Fruit fly (Drosophila melanogaster) whole organism, adult: ENCODE data around the gene CG15385.
A peak's percentile ranks its signal among the peaks of the same experiment; 100 is the strongest.

Experiments
- CG11617 ChIP-seq: fragments of 200-800 bp; sonication (Bioruptor generic); optimal IDR thresholded peaks from 2 replicates; lab custom pipeline; 2017; ENCODE audit warnings: mild to moderate bottlenecking, missing biosample characterization, missing genetic modification reagents, missing genetic modification characterization
- CG12768 ChIP-seq: fragments of 200-800 bp; sonication (Bioruptor generic); optimal IDR thresholded peaks from 2 replicates; lab custom pipeline; 2017; ENCODE audit warnings: missing biosample characterization, missing genetic modification characterization, mild to moderate bottlenecking, moderate library complexity, missing genetic modification reagents
- CG14711 ChIP-seq: fragments of 200-800 bp; sonication (Bioruptor generic); optimal IDR thresholded peaks from 2 replicates; lab custom pipeline; 2018; ENCODE audit warnings: missing biosample characterization, mild to moderate bottlenecking, missing genetic modification characterization, moderate library complexity
- CG1620 ChIP-seq: fragments of 200-800 bp; sonication (Bioruptor generic); optimal IDR thresholded peaks from 2 replicates; lab custom pipeline; 2016; ENCODE audit warnings: missing biosample characterization, missing genetic modification characterization
- CG33017 ChIP-seq: fragments of 200-800 bp; sonication (Bioruptor generic); optimal IDR thresholded peaks from 2 replicates; lab custom pipeline; 2018; ENCODE audit warnings: missing biosample characterization, mild to moderate bottlenecking, missing genetic modification characterization, moderate library complexity
- CG5204 ChIP-seq: fragments of 200-800 bp; sonication (Bioruptor generic); optimal IDR thresholded peaks from 2 replicates; lab custom pipeline; 2016; ENCODE audit warnings: missing biosample characterization, missing genetic modification characterization
- CG7045 ChIP-seq: fragments of 200-800 bp; sonication (Bioruptor generic); optimal IDR thresholded peaks from 2 replicates; lab custom pipeline; 2017; ENCODE audit warnings: missing biosample characterization, mild to moderate bottlenecking, missing genetic modification characterization
- CG7101 ChIP-seq: fragments of 200-800 bp; sonication (Bioruptor generic); optimal IDR thresholded peaks from 2 replicates; lab custom pipeline; 2018; ENCODE audit warnings: missing biosample characterization, mild to moderate bottlenecking, missing genetic modification characterization, moderate library complexity
- Clk ChIP-seq: fragments of 200-800 bp; sonication (Bioruptor generic); optimal IDR thresholded peaks from 2 replicates; lab custom pipeline; 2017; ENCODE audit warnings: missing biosample characterization, missing genetic modification characterization
- Crg-1 ChIP-seq: fragments of 200-800 bp; sonication (Bioruptor generic); optimal IDR thresholded peaks from 2 replicates; lab custom pipeline; 2016; ENCODE audit warnings: missing biosample characterization, missing genetic modification characterization
- Hr96 ChIP-seq: fragments of 200-800 bp; sonication (Bioruptor generic); optimal IDR thresholded peaks from 2 replicates; lab custom pipeline; 2016; ENCODE audit warnings: missing biosample characterization, missing genetic modification characterization
- Mnt ChIP-seq: fragments of 200-800 bp; sonication (Bioruptor generic); optimal IDR thresholded peaks from 2 replicates; lab custom pipeline; 2016; ENCODE audit warnings: missing biosample characterization, mild to moderate bottlenecking, missing genetic modification characterization
- bab1 ChIP-seq: fragments of 200-800 bp; sonication (Bioruptor generic); optimal IDR thresholded peaks from 3 replicates; lab custom pipeline; 2019; ENCODE audit warnings: missing biosample characterization, mild to moderate bottlenecking, missing genetic modification characterization, moderate library complexity
- cic ChIP-seq: fragments of 200-800 bp; sonication (Bioruptor generic); optimal IDR thresholded peaks from 2 replicates; lab custom pipeline; 2017; ENCODE audit warnings: missing biosample characterization, mild to moderate bottlenecking, missing genetic modification characterization, moderate library complexity
- cnc ChIP-seq, 2 experiments: fragments of >200 bp; optimal IDR thresholded peaks; 2 replicates each; lab custom pipeline; 2017
- kay ChIP-seq: fragments of 200-800 bp; sonication (Bioruptor generic); peaks from one replicate; lab custom pipeline; 2016; ENCODE audit warnings: missing biosample characterization, missing genetic modification characterization, borderline replicate concordance
- ovo ChIP-seq: fragments of 200-800 bp; sonication (Bioruptor generic); optimal IDR thresholded peaks from 2 replicates; lab custom pipeline; 2016; ENCODE audit warnings: missing biosample characterization, missing genetic modification characterization
- pad ChIP-seq: fragments of 200-800 bp; sonication (Bioruptor generic); optimal IDR thresholded peaks from 3 replicates; lab custom pipeline; 2017; ENCODE audit warnings: missing biosample characterization, missing genetic modification characterization, mild to moderate bottlenecking, moderate library complexity, missing genetic modification reagents
- tj ChIP-seq: fragments of 200-800 bp; sonication (Bioruptor generic); optimal IDR thresholded peaks from 3 replicates; lab custom pipeline; 2017; ENCODE audit warnings: missing biosample characterization, mild to moderate bottlenecking, missing genetic modification characterization, moderate library complexity
- toe ChIP-seq: fragments of 200-800 bp; sonication (Bioruptor generic); optimal IDR thresholded peaks from 2 replicates; lab custom pipeline; 2016; ENCODE audit warnings: missing biosample characterization, missing genetic modification characterization

The CG15385 gene

DNA sequence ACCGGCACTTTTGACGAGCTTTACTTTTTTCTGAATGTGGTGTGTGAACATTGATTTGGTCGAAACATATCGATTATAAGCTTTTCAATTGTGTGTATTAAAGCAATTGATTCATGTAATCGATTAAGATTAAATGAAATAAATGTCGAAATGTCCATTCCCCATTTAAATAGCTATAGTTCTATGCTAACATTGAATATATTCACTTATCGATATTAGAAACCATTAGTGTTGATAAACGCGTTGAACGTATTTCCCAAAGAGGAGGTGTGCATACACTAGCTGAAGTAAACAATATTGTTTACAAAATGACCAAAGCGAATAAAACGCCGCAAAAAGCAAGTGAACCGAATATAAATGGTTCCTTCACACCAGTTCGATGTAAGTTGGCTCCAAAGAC, 1.6 kb upstream of the CG15385 start, which contains the start of the genes Uch and CG34174:
Gene Uch, minus strand, starts transcription at position 208 of the 400 bp plus-strand sequence.
Gene CG34174, plus strand, starts transcription at position 263 of the 400 bp plus-strand sequence.
- no peak for TF ChIP-seq cnc (optimal IDR thresholded peaks at IDR 0.05; lab: Kevin White, UChicago)
- no peak for TF ChIP-seq tj (GFP tag; lab: Kevin White, UChicago)
- TF ChIP-seq kay (GFP tag; lab: Kevin White, UChicago): no peak
- TF ChIP-seq Crg-1 (GFP tag; lab: Kevin White, UChicago): peak; percentile 78
- peak; percentile 7 for TF ChIP-seq CG14711 (tag; lab: Kevin White, UChicago)
- TF ChIP-seq CG12768 (GFP tag; lab: Kevin White, UChicago): peak; percentile 24
- peak; percentile 54 for TF ChIP-seq Mnt
- peak; percentile 62 for TF ChIP-seq CG7101 (tag; lab: Kevin White, UChicago)
- no peak for TF ChIP-seq CG5204 (GFP tag; lab: Kevin White, UChicago)
- TF ChIP-seq bab1: peak; percentile 87
- TF ChIP-seq ovo (GFP tag; lab: Kevin White, UChicago): peak; percentile 25
- no peak for TF ChIP-seq Hr96
- TF ChIP-seq toe: no peak
- TF ChIP-seq CG7045 (GFP tag; lab: Kevin White, UChicago): peak; percentile 11
- peak; percentile 64 for TF ChIP-seq pad (GFP tag; lab: Kevin White, UChicago)
- no peak for TF ChIP-seq CG33017 (tag; lab: Kevin White, UChicago)
- peak; percentile 51 for TF ChIP-seq CG11617 (GFP tag; lab: Kevin White, UChicago)
- TF ChIP-seq cic: peak; percentile 49
- peak; percentile 42 for TF ChIP-seq CG1620 (GFP tag; lab: Kevin White, UChicago)
- TF ChIP-seq Clk (GFP tag; lab: Kevin White, UChicago): no peak

DNA sequence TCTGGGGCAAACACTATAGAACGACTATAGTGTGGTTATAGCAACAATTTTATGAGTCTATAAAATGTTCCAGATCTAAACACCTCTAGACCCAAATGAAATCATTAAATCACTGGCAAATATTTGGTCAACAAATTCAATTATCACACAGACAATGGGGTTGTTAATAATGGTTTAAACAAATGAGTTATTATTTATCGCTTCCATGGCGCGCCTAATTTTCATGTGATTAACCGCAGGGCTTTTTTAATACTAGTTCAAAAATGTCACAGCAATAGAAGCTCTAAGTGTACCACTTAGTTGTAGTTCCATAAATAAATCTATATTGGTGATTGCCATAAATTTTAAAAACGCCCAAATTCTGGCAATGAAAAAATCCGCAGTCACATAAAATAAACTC, 3.4 kb downstream of the CG15385 start, which contains the start of gene CG33124:
Gene CG33124, minus strand, starts transcription at position 101 of the 400 bp plus-strand sequence.
- TF ChIP-seq tj (GFP tag; lab: Kevin White, UChicago): no peak
- TF ChIP-seq Crg-1 (GFP tag; lab: Kevin White, UChicago): no peak
- no peak for TF ChIP-seq CG5204 (GFP tag; lab: Kevin White, UChicago)
- no peak for TF ChIP-seq Mnt
- no peak for TF ChIP-seq CG33017 (tag; lab: Kevin White, UChicago)

DNA sequence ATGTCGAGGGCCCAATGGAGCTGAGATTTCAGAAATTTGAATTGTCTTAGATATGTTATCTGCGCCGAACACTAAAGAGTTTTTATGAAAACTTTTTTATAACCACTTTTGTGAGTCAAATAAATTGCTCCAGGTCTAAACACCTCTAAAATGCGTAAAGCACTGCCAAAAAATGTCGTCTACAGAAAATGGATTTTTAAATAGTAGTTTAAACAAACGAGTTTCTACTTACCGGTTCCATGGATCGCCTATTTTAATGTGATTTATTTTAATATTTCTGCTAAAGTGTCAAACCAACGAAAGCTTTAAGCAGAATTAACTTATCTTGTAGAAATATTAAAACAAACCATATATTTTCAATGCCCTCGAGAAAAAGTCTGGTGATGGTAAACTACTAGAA, 6.3 kb downstream of the CG15385 start, which contains the start of gene CG31668:
Gene CG31668, minus strand, starts transcription at position 101 of the 400 bp plus-strand sequence.
- TF ChIP-seq CG14711 (tag; lab: Kevin White, UChicago) (no peak), Clk (GFP tag; lab: Kevin White, UChicago) (no peak), bab1 (no peak), CG33017 (tag; lab: Kevin White, UChicago) (no peak), CG11617 (GFP tag; lab: Kevin White, UChicago) (no peak), CG7045 (GFP tag; lab: Kevin White, UChicago) (no peak)

DNA sequence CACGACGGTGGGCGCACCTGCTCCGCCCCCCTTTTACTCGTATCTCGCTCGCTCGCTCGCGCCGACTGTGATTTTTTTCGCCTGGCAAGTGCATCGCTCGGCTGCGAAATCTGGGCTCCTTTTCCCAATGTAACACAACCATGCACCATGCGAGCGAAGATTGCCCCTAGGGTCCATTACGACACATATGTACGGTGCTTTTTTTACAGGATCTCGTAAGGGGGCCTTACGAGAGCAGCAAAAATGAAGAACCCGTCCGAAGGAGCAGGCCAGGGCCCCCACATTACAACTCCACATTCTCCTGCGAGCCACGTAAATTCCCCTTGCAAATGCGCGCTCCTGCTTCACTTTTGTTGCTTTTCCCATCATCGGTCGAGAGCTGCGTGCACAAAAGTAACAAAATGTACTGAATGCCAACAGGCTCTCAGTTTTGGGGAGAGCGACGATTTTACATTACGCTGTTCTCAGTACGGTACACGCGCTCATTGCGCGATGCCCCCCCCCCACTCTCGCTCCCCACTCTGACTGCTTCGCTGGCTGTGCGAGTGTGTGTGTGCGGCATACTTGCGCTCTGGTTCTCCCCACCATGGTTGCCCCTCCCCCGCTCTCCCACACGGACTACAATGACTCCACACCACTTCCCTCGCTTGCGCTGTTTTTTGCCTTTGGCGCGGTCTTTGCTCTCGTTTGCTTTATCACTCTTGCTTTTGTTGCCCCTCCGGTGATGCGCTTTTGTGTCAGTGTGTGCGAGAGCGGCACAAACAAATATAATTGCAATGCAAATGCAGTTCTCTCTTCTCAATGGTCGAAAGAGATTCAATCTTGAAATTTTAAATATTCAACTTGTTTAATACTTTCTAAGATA, 9.3 kb downstream of the CG15385 start:
- TF ChIP-seq Hr96 (no peak), Mnt (peak; percentile 88), kay (GFP tag; lab: Kevin White, UChicago) (peak; percentile 98), Crg-1 (GFP tag; lab: Kevin White, UChicago) (peak; percentile 49), CG5204 (GFP tag; lab: Kevin White, UChicago) (no peak), CG7101 (tag; lab: Kevin White, UChicago) (no peak), toe (peak; percentile 26), CG14711 (tag; lab: Kevin White, UChicago) (no peak), ovo (GFP tag; lab: Kevin White, UChicago) (peak; percentile 32), CG11617 (GFP tag; lab: Kevin White, UChicago) (peak; percentile 37), cnc (optimal IDR thresholded peaks at IDR 0.05; lab: Kevin White, UChicago) (no peak), cic (peak; percentile 95), CG33017 (tag; lab: Kevin White, UChicago) (peak; percentile 1), CG12768 (GFP tag; lab: Kevin White, UChicago) (peak; percentile 70), CG7045 (GFP tag; lab: Kevin White, UChicago) (peak; percentile 67), CG1620 (GFP tag; lab: Kevin White, UChicago) (peak; percentile 1), pad (GFP tag; lab: Kevin White, UChicago) (peak; percentile 99), tj (GFP tag; lab: Kevin White, UChicago) (peak; percentile 82), bab1 (peak; percentile 68), Clk (GFP tag; lab: Kevin White, UChicago) (peak; percentile 22)

DNA sequence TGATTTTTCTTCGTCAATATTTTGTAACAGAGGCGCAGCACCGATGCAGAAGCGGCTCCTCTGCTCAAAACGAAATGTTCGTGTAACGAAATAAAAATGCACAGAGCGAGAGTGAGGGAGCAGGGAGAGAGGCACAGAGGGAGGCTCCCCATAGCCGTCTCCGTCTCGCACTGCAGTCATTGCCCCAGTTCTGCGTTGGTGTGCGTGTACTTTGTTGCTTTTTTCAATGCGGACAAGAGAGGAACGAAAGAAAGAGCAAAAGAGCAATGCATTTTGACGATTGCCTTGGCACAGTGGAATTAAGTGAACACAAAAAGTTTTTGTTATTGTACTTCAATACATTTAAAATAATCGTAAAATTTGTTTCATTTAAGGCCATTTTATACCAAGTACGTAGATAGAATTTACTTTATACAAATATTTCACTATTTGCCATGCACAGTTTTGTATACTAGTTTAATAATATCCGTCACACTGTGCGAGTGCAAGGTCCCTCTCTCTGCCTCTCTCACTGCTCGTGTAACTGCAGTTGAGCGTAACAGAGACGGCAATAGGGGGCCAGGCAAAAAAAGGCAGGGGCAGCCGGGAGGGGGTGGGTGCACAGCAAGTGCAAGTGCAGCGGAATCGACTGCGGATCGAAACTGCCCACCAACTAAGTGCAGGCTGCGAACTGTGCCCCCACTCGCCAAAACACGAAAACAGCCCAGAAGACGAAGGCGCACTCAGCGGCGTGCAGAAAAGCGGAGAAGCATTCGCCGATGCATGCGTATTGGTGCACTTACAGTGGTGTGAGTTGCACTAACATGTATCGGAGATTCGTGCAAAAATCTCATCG, 10.1 kb downstream of the CG15385 start:
- TF ChIP-seq pad (GFP tag; lab: Kevin White, UChicago): peak; percentile 89
- TF ChIP-seq toe: peak; percentile 99
- TF ChIP-seq cnc (optimal IDR thresholded peaks at IDR 0.05; lab: Kevin White, UChicago): no peak
- TF ChIP-seq tj (GFP tag; lab: Kevin White, UChicago): peak; percentile 100
- peak; percentile 100 for TF ChIP-seq CG33017 (tag; lab: Kevin White, UChicago)
- peak; percentile 99 for TF ChIP-seq Clk (GFP tag; lab: Kevin White, UChicago)
- TF ChIP-seq ovo (GFP tag; lab: Kevin White, UChicago): peak; percentile 88
- peak; percentile 100 for TF ChIP-seq CG12768 (GFP tag; lab: Kevin White, UChicago)
- TF ChIP-seq kay (GFP tag; lab: Kevin White, UChicago): peak; percentile 97
- TF ChIP-seq CG5204 (GFP tag; lab: Kevin White, UChicago): peak; percentile 100
- peak; percentile 95 for TF ChIP-seq cic
- peak; percentile 99 for TF ChIP-seq Crg-1 (GFP tag; lab: Kevin White, UChicago)
- TF ChIP-seq CG14711 (tag; lab: Kevin White, UChicago): peak; percentile 99
- peak; percentile 99 for TF ChIP-seq Hr96
- TF ChIP-seq CG11617 (GFP tag; lab: Kevin White, UChicago): peak; percentile 100
- TF ChIP-seq bab1: peak; percentile 100
- TF ChIP-seq CG7045 (GFP tag; lab: Kevin White, UChicago): peak; percentile 99
- peak; percentile 99 for TF ChIP-seq CG1620 (GFP tag; lab: Kevin White, UChicago)
- peak; percentile 100 for TF ChIP-seq CG7101 (tag; lab: Kevin White, UChicago)
- peak; percentile 96 for TF ChIP-seq Mnt
